Worm (Caenorhabditis elegans) whole organism, young adult: ENCODE results near the gene rnh-1.0.

Source experiments
- B0019.2 ChIP-seq: fragments of 200-800 bp; sonication (Bioruptor generic); conservative IDR thresholded peaks from 2 replicates; pipeline ENCODE4 v1.3.6; 2022; ENCODE audit warnings: missing genetic modification reagents, missing genetic modification characterization, missing compliant biosample characterization
- C06A6.2 ChIP-seq: fragments of 200-800 bp; sonication (Bioruptor generic); conservative IDR thresholded peaks from 2 replicates; pipeline ENCODE4 v1.3.6; 2022; ENCODE audit warnings: missing genetic modification characterization, missing compliant biosample characterization
- F10E7.11 ChIP-seq: sonication (generic microtip); optimal IDR thresholded peaks from 2 replicates; lab custom pipeline; 2017; ENCODE audit warnings: mild to moderate bottlenecking, missing genetic modification characterization, moderate library complexity, missing compliant biosample characterization
- F23B12.7 ChIP-seq: sonication (generic microtip); optimal IDR thresholded peaks from 2 replicates; lab custom pipeline; 2017; ENCODE audit warnings: missing genetic modification characterization, mild to moderate bottlenecking, missing compliant biosample characterization, antibody characterized with exemption, moderate library complexity; ENCODE audit not compliant: insufficient read depth
- F39B2.1 ChIP-seq: fragments of 200-800 bp; sonication (Bioruptor generic); IDR thresholded peaks from 2 replicates; pipeline ENCODE4 v1.3.6; 2022; ENCODE audit warnings: missing genetic modification reagents, missing genetic modification characterization, missing compliant biosample characterization
- F49E8.2 ChIP-seq: sonication (generic microtip); optimal IDR thresholded peaks from 3 replicates; lab custom pipeline; 2017; ENCODE audit warnings: missing genetic modification characterization, mild to moderate bottlenecking, missing compliant biosample characterization, antibody characterized with exemption, moderate library complexity; ENCODE audit not compliant: insufficient read depth
- F55B11.4 ChIP-seq: sonication (generic microtip); optimal IDR thresholded peaks from 2 replicates; lab custom pipeline; 2016; ENCODE audit warnings: missing compliant biosample characterization, missing genetic modification characterization, borderline replicate concordance; ENCODE audit not compliant: insufficient read depth
- Y67H2A.10 ChIP-seq: fragments of 200-800 bp; sonication (Bioruptor generic); conservative IDR thresholded peaks from 2 replicates; pipeline ENCODE4 v1.3.6; 2022; ENCODE audit warnings: missing genetic modification reagents, missing genetic modification characterization, missing compliant biosample characterization
- Y79H2A.3 ChIP-seq: fragments of 200-800 bp; sonication (Bioruptor generic); conservative IDR thresholded peaks from 2 replicates; pipeline ENCODE4 v1.3.6; 2022; ENCODE audit warnings: missing genetic modification reagents, missing genetic modification characterization, missing compliant biosample characterization
- akir-1 ChIP-seq: fragments of 200-800 bp; sonication (Bioruptor generic); optimal IDR thresholded peaks from 2 replicates; lab custom pipeline; 2018; ENCODE audit warnings: mild to moderate bottlenecking, missing genetic modification characterization, moderate library complexity, missing compliant biosample characterization
- aptf-2 ChIP-seq: fragments of 200-800 bp; sonication (Bioruptor generic); conservative IDR thresholded peaks from 2 replicates; pipeline ENCODE4 v1.3.6; 2022; ENCODE audit warnings: missing genetic modification reagents, missing genetic modification characterization, missing compliant biosample characterization
- cebp-1 ChIP-seq, 2 experiments: fragments of 200-800 bp in 1 of 2; sonication (Bioruptor generic) in 1 of 2; sonication (generic microtip) in 1 of 2; IDR thresholded peaks in 1 of 2; optimal IDR thresholded peaks in 1 of 2; 2 replicates each; pipeline versions ENCODE4 v1.3.6 to Lab custom; 2017 to 2022; ENCODE audit warnings: missing compliant biosample characterization in 2 of 2, missing genetic modification characterization in 2 of 2, mild to moderate bottlenecking in 1 of 2, missing genetic modification reagents in 1 of 2, moderate library complexity in 1 of 2
- die-1 ChIP-seq: sonication (generic microtip); optimal IDR thresholded peaks from 2 replicates; lab custom pipeline; 2016; ENCODE audit warnings: missing genotype, mild to moderate bottlenecking, missing genetic modification characterization, missing compliant biosample characterization
- dpl-1 ChIP-seq: fragments of 150-350 bp; optimal IDR thresholded peaks from 2 replicates; lab custom pipeline; 2014; ENCODE audit warnings: missing biosample characterization, missing genetic modification reagents, missing genetic modification characterization
- egl-44 ChIP-seq: fragments of 200-800 bp; sonication (Bioruptor generic); IDR thresholded peaks from 2 replicates; pipeline ENCODE4 v1.3.6; 2022; ENCODE audit warnings: missing genetic modification reagents, missing genetic modification characterization, missing compliant biosample characterization
- gei-17 ChIP-seq: fragments of 200-800 bp; sonication (Bioruptor generic); optimal IDR thresholded peaks from 2 replicates; lab custom pipeline; 2018; ENCODE audit warnings: mild to moderate bottlenecking, missing genetic modification characterization, missing compliant biosample characterization
- hmg-1.2 ChIP-seq: fragments of 200-800 bp; sonication (Bioruptor generic); IDR thresholded peaks from 2 replicates; pipeline ENCODE4 v1.3.6; 2022; ENCODE audit warnings: missing genetic modification reagents, missing genetic modification characterization, missing compliant biosample characterization
- hmg-20 ChIP-seq: fragments of 200-800 bp; sonication (Bioruptor generic); IDR thresholded peaks from 2 replicates; pipeline ENCODE4 v1.3.6; 2022; ENCODE audit warnings: missing genetic modification reagents, missing genetic modification characterization, missing compliant biosample characterization
- lag-1 ChIP-seq: fragments of 200-800 bp; sonication (Bioruptor generic); IDR thresholded peaks from 2 replicates; pipeline ENCODE4 v1.3.6; 2022; ENCODE audit warnings: missing genetic modification reagents, missing genetic modification characterization, missing compliant biosample characterization
- lsl-1 ChIP-seq: fragments of 200-800 bp; sonication (Bioruptor generic); optimal IDR thresholded peaks from 2 replicates; lab custom pipeline; 2018; ENCODE audit warnings: mild to moderate bottlenecking, missing genetic modification characterization, moderate library complexity, missing compliant biosample characterization
- madf-6 ChIP-seq: fragments of 200-800 bp; sonication (Bioruptor generic); IDR thresholded peaks from 2 replicates; pipeline ENCODE4 v1.3.6; 2022; ENCODE audit warnings: missing genetic modification reagents, missing genetic modification characterization, missing compliant biosample characterization
- mes-4 ChIP-seq: sonication (generic microtip); optimal IDR thresholded peaks from 2 replicates; lab custom pipeline; 2016; ENCODE audit warnings: missing genotype, missing genetic modification characterization, missing compliant biosample characterization
- nhr-120 ChIP-seq: fragments of 200-800 bp; sonication (Bioruptor generic); IDR thresholded peaks from 2 replicates; pipeline ENCODE4 v1.3.6; 2022; ENCODE audit warnings: missing genetic modification characterization, missing compliant biosample characterization
- sdz-38 ChIP-seq: sonication (generic microtip); optimal IDR thresholded peaks from 2 replicates; lab custom pipeline; 2016; ENCODE audit warnings: missing genotype, missing genetic modification characterization, missing compliant biosample characterization
- sptf-2 ChIP-seq: fragments of 200-800 bp; sonication (Bioruptor generic); optimal IDR thresholded peaks from 2 replicates; lab custom pipeline; 2018; ENCODE audit warnings: mild to moderate bottlenecking, missing genetic modification characterization, missing compliant biosample characterization
- tbx-9 ChIP-seq: sonication (generic microtip); optimal IDR thresholded peaks from 2 replicates; lab custom pipeline; 2016; ENCODE audit warnings: borderline replicate concordance, missing genetic modification characterization, inconsistent platforms, missing compliant biosample characterization

rnh-1.0 gene

DNA sequence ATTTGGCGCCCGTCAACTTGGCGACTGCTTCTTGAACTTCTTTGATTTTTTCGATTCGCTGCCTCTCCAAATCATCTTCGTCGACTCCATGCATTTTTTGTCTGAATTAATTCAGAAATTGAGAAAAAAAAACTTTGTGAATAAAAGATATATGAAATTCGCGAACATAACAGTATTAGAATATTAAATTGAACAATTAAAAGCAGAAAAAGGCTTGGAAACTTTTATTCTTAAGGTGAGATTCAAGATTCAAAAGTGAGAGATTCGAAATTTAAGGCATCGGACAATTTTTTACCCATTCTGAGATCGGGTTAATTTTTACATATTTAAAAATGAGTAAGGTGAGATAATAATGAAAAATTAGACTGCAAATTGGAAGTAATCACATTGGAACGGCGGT lies 38.8 kb downstream of the rnh-1.0 start, which contains the start of gene F33G12.3:
F33G12.3 (minus strand) TSS at position 101 of the 400 bp plus-strand sequence.
- no peak for TF ChIP-seq F23B12.7 (tag; lab: Kevin White, UChicago)

DNA sequence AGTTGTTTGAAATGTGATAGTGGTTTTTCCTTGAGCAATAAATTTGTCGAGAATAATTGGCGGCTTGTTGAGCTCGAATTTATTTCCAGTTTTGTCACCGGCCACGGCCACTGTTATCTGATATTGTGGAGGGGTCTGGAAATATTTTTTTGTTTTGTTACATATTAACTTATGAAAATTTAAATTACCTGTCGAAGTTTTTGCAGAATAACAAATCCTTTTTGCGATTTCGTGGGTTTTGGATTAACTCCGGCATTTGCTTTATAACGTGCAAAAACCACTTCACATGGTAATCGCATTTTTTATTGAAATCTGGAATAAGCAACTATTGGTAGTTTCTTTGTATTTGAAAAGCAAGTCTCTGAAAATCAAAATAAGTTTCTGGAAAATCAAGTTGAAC lies 41.0 kb downstream of the rnh-1.0 start, which contains the start of gene lrr-1:
lrr-1 (minus strand) TSS at position 312 of the 400 bp plus-strand sequence.
- TF ChIP-seq F10E7.11 (tag; lab: Kevin White, UChicago): no peak
- TF ChIP-seq Y67H2A.10 (GFP tag; lab: Robert Waterston, UW): no peak
- no peak for TF ChIP-seq die-1 (tag; lab: Kevin White, UChicago)
- no peak for TF ChIP-seq C06A6.2 (GFP tag; lab: Robert Waterston, UW)
- peak; percentile 43; the same call in 1 of the 2 replicates for TF ChIP-seq madf-6 (GFP tag; lab: Robert Waterston, UW)
- no peak for TF ChIP-seq F23B12.7 (tag; lab: Kevin White, UChicago)
- TF ChIP-seq sdz-38 (tag; lab: Kevin White, UChicago): no peak

DNA sequence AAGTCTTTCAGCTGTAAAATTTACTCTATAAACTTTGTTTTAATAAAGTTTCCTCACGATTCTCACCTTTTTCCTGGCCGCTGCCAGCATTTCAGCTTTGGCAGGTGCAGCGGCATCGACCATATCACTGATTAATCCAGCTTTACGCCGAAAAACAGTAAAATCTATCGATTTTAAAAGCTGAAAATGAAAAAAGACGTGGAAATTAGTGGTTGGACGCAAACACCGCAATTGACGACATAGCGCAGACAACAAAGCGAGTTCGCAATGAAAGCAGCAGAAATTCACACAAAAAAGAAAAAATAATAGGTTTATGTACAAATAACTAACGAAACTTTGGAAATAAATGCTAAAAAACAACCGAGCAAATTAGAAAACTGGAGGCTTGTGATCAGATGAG lies 44.8 kb downstream of the rnh-1.0 start, which contains the start of gene golg-2:
golg-2 (minus strand) TSS at position 180 of the 400 bp plus-strand sequence.
- TF ChIP-seq cebp-1 (GFP tag; IDR thresholded peaks at IDR 0.05; lab: Robert Waterston, UW): no peak
- TF ChIP-seq cebp-1 (tag; optimal IDR thresholded peaks at IDR 0.05; lab: Kevin White, UChicago): no peak
- TF ChIP-seq F23B12.7 (tag; lab: Kevin White, UChicago): peak; percentile 18

DNA sequence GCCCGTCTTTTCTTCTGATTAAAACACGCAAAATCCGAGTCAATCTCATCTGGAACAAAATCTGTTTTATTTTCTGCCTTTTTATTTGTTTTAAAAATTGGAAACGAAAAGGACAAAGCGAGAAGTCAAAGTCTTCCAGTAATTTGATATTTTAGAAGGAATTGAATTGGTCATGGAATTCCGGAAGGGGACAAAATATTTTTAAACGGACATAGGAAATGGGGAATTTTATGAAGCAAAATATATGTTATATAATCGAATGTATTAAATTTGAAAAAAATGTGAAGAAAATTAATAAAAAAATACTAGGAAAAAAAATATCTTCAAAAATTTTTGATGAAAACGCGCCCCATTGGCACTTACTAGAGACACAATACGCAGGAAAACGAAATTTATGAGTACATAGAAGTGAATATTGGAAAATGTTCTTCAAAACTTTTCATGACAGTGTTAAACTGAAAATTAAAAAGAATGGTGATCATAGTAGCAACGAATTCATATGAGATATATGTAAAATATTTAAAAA lies 45.6 kb downstream of the rnh-1.0 start, which contains the start of gene F33G12.7:
F33G12.7 (minus strand) TSS at position 51 of the 526 bp plus-strand sequence.
- peak; percentile 16 for TF ChIP-seq lsl-1 (GFP tag; lab: Kevin White, UChicago)
- TF ChIP-seq lag-1 (GFP tag; lab: Robert Waterston, UW): no peak

DNA sequence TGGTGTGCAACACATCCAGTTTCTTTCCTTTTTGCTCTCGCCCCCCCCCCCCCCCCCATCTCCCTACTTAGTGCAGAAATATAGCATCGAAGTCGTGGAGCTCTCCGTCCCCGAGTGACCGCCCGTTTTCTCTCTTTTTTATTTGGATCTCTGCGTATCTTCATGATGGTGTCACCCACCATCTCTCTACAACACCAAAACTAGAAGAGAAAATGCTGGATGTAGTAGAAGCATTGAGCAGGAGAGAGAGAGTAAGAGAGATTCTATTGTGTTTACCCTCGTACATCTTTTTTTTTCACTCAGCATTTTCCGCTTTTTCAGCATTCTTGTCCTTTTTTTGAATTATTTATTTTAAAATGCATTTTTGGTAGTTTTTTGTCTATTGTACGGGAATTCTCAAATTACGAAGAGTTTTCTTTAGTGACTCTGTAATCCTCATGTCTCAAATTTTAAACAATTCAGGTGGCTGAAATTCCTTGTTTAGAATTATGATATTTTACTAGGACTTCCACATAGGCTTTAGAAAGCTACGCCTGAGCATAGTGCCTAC lies 47.3 kb downstream of the rnh-1.0 start:
- TF ChIP-seq sptf-2 (GFP tag; lab: Kevin White, UChicago) (no peak), F49E8.2 (no peak), hmg-20 (GFP tag; lab: Robert Waterston, UW) (no peak), hmg-1.2 (GFP tag; lab: Robert Waterston, UW) (no peak), dpl-1 (no peak)

DNA sequence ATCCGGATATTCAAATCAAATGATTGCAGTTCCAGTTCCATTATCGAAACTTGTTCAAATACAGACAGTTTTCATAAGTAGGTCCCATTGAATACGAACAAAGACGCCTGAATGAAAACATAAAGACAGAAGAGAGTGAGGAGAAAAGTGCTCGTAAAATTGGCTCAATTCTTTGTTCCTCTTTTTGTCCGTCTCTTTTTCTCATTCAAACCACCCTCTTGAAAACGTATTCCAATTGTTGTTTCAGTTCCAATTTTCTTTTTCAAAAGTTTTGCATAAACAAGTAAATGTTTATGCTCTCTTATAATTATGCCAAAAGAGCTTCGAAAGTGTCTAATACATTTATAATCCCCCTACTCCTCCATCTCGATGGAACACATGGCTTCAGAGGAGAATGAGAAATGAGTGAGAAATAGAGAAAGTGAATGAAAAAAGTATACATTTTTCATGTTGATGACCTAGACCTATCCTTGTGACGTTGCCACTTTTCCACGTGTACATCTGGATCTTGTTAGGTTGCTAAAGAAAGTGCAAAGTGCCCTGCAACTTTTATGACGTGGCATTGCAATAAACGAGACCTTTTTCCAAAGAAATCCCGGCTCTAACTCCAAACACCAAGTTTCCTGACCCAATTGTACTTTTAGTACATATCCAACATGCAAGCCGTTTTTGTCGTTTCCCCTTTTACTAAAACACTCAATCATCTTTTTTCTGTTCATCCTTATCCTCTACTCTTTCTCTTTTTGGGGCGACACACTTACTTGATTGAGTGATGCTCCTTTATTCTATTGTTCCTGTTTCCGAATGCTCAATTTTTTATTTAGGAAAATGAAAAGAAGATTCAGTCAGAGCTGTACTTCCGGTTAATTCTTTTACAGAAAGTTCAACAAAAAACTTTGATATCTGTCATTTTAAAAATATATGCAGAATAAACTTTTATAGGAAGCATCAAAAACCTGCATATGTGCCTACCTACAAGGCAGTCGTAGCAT lies 51.4 kb downstream of the rnh-1.0 start:
- TF ChIP-seq gei-17 (GFP tag; lab: Kevin White, UChicago) (no peak), tbx-9 (tag; lab: Kevin White, UChicago) (no peak), madf-6 (GFP tag; lab: Robert Waterston, UW) (no peak), mes-4 (no peak), egl-44 (GFP tag; lab: Robert Waterston, UW) (no peak)
- TF ChIP-seq, all 124 proteins: peak for 0

DNA sequence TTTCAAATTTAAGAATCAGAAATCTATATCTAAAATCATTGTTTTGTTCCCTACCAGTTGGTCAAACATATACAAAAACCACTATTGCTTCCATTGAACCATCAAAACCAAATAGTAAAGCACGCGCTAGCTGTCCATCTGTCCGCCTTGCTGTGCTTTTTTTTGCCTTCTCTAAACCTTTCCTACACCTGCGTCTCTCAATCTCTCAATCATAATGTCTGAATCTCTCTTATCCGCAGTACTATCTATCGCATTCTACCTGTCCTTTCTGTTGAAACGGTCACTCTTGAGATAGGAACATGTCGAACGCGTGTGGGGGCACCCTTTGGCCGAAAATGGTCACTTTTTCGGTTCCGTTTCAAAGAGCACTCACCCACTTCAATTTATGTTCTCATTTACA lies 52.2 kb downstream of the rnh-1.0 start:
- no peak for TF ChIP-seq Y79H2A.3
- no peak for TF ChIP-seq aptf-2 (GFP tag; lab: Robert Waterston, UW)
- TF ChIP-seq B0019.2: no peak
- TF ChIP-seq akir-1 (GFP tag; lab: Kevin White, UChicago): no peak
- TF ChIP-seq cebp-1 (GFP tag; IDR thresholded peaks at IDR 0.05; lab: Robert Waterston, UW): no peak
- TF ChIP-seq cebp-1 (tag; optimal IDR thresholded peaks at IDR 0.05; lab: Kevin White, UChicago): peak; percentile 19
- no peak for TF ChIP-seq F55B11.4 (tag; lab: Kevin White, UChicago)
- TF ChIP-seq hmg-1.2 (GFP tag; lab: Robert Waterston, UW): peak; percentile 70; the same call in 1 of the 2 replicates
- no peak for TF ChIP-seq nhr-120
- no peak for TF ChIP-seq hmg-20 (GFP tag; lab: Robert Waterston, UW)
- TF ChIP-seq F39B2.1: no peak
